Worm (Caenorhabditis elegans) whole organism, late embryonic: Measurements from ENCODE around the gene F21A3.11.

Source experiments
- ceh-34 ChIP-seq: sonication (generic microtip); optimal IDR thresholded peaks from 2 replicates; lab custom pipeline; 2016; ENCODE audit warnings: mild to moderate bottlenecking, missing genetic modification characterization, missing compliant biosample characterization
- ceh-45 ChIP-seq: fragments of 200-800 bp; sonication (Bioruptor generic); IDR thresholded peaks from 2 replicates; pipeline ENCODE4 v1.3.6; 2022; ENCODE audit warnings: missing genetic modification reagents, missing genetic modification characterization, missing compliant biosample characterization
- ceh-9 ChIP-seq: sonication (generic microtip); optimal IDR thresholded peaks from 2 replicates; lab custom pipeline; 2016; ENCODE audit warnings: mild to moderate bottlenecking, missing genetic modification characterization, inconsistent platforms, missing compliant biosample characterization
- elt-4 ChIP-seq: sonication (generic microtip); optimal IDR thresholded peaks from 2 replicates; lab custom pipeline; 2016; ENCODE audit warnings: missing genetic modification characterization, missing compliant biosample characterization
- ets-4 ChIP-seq: sonication (generic microtip); optimal IDR thresholded peaks from 2 replicates; lab custom pipeline; 2016; ENCODE audit warnings: missing genetic modification characterization, missing compliant biosample characterization
- lin-11 ChIP-seq: fragments of 200-800 bp; sonication (Bioruptor generic); optimal IDR thresholded peaks from 2 replicates; lab custom pipeline; 2018; ENCODE audit warnings: mild to moderate bottlenecking, missing genetic modification characterization, missing compliant biosample characterization
- nfya-1 ChIP-seq: sonication (generic microtip); optimal IDR thresholded peaks from 2 replicates; lab custom pipeline; 2017; ENCODE audit warnings: missing genetic modification characterization, mild to moderate bottlenecking, missing compliant biosample characterization, antibody characterized with exemption, moderate library complexity
- pag-3 ChIP-seq: sonication (generic microtip); optimal IDR thresholded peaks from 2 replicates; lab custom pipeline; 2016; ENCODE audit warnings: missing compliant biosample characterization, missing genetic modification characterization, borderline replicate concordance
- pha-4 ChIP-seq: fragments of 150-350 bp; optimal IDR thresholded peaks from 2 replicates; lab custom pipeline; 2018; ENCODE audit warnings: missing biosample characterization, missing genetic modification reagents, missing genetic modification characterization
- pqm-1 ChIP-seq: sonication (generic microtip); optimal IDR thresholded peaks from 2 replicates; lab custom pipeline; 2016; ENCODE audit warnings: missing genetic modification characterization, missing compliant biosample characterization
- unc-55 ChIP-seq: sonication (generic microtip); optimal IDR thresholded peaks from 2 replicates; lab custom pipeline; 2017; ENCODE audit warnings: missing biosample characterization, missing genetic modification reagents, missing genetic modification characterization

DNA sequence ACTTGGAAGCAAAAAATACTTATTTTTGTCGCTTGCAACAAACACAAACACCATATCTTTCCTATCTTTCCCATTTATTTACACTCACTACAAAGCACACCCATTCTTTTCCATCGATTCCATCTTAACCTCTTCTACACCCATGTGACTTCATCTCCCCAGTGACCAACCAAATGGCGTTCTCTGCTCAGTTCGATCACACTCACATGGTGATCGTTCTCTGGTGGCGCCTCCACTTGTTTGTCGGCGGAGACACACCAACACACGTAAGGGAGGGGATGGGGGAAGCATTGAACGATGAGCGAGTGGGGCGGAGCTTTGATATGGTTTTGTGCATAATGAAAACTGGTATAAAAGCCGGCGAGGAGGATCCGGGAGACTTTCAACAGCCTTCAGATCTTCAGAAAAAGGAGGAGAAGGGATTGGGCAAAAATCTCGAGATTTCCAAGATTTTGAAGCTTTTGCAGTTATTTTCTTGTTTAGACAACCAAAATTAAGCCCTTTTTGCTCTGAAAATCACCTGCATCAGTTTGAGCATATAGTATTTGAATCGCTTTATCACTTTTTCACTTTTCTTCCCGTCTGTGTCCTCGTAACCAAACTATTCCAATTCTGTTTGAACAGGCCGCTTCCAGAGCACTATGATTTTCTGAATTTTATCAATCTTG is 33.6 kb upstream of the F21A3.11 start:
- no peak for TF ChIP-seq ceh-45
- TF ChIP-seq ceh-34 (tag; lab: Kevin White, UChicago): no peak
- no peak for TF ChIP-seq ceh-9 (tag; lab: Kevin White, UChicago)
- no peak for TF ChIP-seq lin-11 (tag; lab: Kevin White, UChicago)
- TF ChIP-seq pag-3 (tag; lab: Kevin White, UChicago): no peak
- TF ChIP-seq ets-4 (tag; lab: Kevin White, UChicago): no peak
- no peak for TF ChIP-seq pha-4 (tag; lab: Kevin White, UChicago)
- TF ChIP-seq nfya-1 (tag; lab: Kevin White, UChicago): no peak
- TF ChIP-seq unc-55 (GFP tag; lab: Kevin White, UChicago): no peak
- no peak for TF ChIP-seq elt-4 (tag; lab: Kevin White, UChicago)
- peak; percentile 15 for TF ChIP-seq pqm-1 (tag; lab: Kevin White, UChicago)
